Worm (Caenorhabditis elegans) whole organism, L3 larva: ENCODE data around the gene K09E2.1.

Experiments
- R02D3.7 ChIP-seq: fragments of 150-350 bp; optimal IDR thresholded peaks from 2 replicates; lab custom pipeline; 2014; ENCODE audit warnings: missing biosample characterization, missing genetic modification characterization
- ceh-16 ChIP-seq: sonication (generic microtip); optimal IDR thresholded peaks from 2 replicates; lab custom pipeline; 2017; ENCODE audit warnings: missing biosample characterization, missing genetic modification characterization
- ceh-28 ChIP-seq: fragments of 150-350 bp; optimal IDR thresholded peaks from 2 replicates; lab custom pipeline; 2014; ENCODE audit warnings: missing biosample characterization, missing genetic modification reagents, missing genetic modification characterization
- ceh-82 ChIP-seq: fragments of 150-350 bp; optimal IDR thresholded peaks from 2 replicates; lab custom pipeline; 2014; ENCODE audit warnings: missing biosample characterization, missing genetic modification characterization
- daf-12 ChIP-seq: fragments of 150-350 bp; optimal IDR thresholded peaks from 2 replicates; lab custom pipeline; 2014; ENCODE audit warnings: missing biosample characterization, missing genetic modification reagents, missing genetic modification characterization
- egl-27 ChIP-seq: sonication (generic microtip); optimal IDR thresholded peaks from 4 replicates; lab custom pipeline; 2017; ENCODE audit warnings: missing biosample characterization, missing genetic modification reagents, missing genetic modification characterization
- elt-1 ChIP-seq: fragments of 150-350 bp; optimal IDR thresholded peaks from 2 replicates; lab custom pipeline; 2014; ENCODE audit warnings: missing biosample characterization, missing genetic modification characterization
- elt-2 ChIP-seq: sonication (generic microtip); optimal IDR thresholded peaks from 2 replicates; lab custom pipeline; 2016; ENCODE audit warnings: missing genetic modification reagents, mild to moderate bottlenecking, missing genetic modification characterization, missing compliant biosample characterization
- elt-3 ChIP-seq, 3 experiments: fragments of 150-350 bp in 1 of 3; sonication (generic microtip) in 2 of 3; optimal IDR thresholded peaks; 2 replicates in 2 of 3; 4 replicates in 1 of 3; lab custom pipeline; 2014 to 2017; ENCODE audit warnings: missing biosample characterization in 3 of 3, missing genetic modification characterization in 3 of 3
- eor-1 ChIP-seq, 2 experiments: fragments of 150-350 bp; optimal IDR thresholded peaks; 2 replicates each; lab custom pipeline; 2014 to 2018; ENCODE audit warnings: missing biosample characterization in 2 of 2, missing genetic modification characterization in 2 of 2
- fkh-10 ChIP-seq: sonication (generic microtip); optimal IDR thresholded peaks from 2 replicates; lab custom pipeline; 2017; ENCODE audit warnings: missing biosample characterization, missing genetic modification reagents, missing genetic modification characterization
- fkh-2 ChIP-seq: fragments of 150-350 bp; optimal IDR thresholded peaks from 2 replicates; lab custom pipeline; 2014; ENCODE audit warnings: missing biosample characterization, missing genetic modification reagents, missing genetic modification characterization
- fos-1 ChIP-seq: fragments of 150-350 bp; optimal IDR thresholded peaks from 2 replicates; lab custom pipeline; 2014; ENCODE audit warnings: missing biosample characterization, missing genetic modification characterization
- hmg-11 ChIP-seq: sonication (generic microtip); optimal IDR thresholded peaks from 2 replicates; lab custom pipeline; 2016; ENCODE audit warnings: missing genetic modification characterization, missing compliant biosample characterization
- jun-1 ChIP-seq: fragments of 150-350 bp; optimal IDR thresholded peaks from 2 replicates; lab custom pipeline; 2014; ENCODE audit warnings: missing biosample characterization, missing genetic modification reagents, missing genetic modification characterization
- lin-39 ChIP-seq: fragments of 150-350 bp; optimal IDR thresholded peaks from 2 replicates; lab custom pipeline; 2018; ENCODE audit warnings: missing biosample characterization, missing genetic modification reagents, missing genetic modification characterization
- mdl-1 ChIP-seq: fragments of 150-350 bp; optimal IDR thresholded peaks from 2 replicates; lab custom pipeline; 2014; ENCODE audit warnings: missing biosample characterization, missing genetic modification characterization
- mml-1 ChIP-seq: fragments of 150-350 bp; sonication (generic microtip); optimal IDR thresholded peaks from 3 replicates; lab custom pipeline; 2014; ENCODE audit warnings: missing biosample characterization, missing genetic modification characterization
- nfya-1 ChIP-seq: sonication (generic microtip); optimal IDR thresholded peaks from 2 replicates; lab custom pipeline; 2017; ENCODE audit warnings: missing genetic modification characterization, mild to moderate bottlenecking, missing compliant biosample characterization, antibody characterized with exemption, moderate library complexity; ENCODE audit not compliant: insufficient read depth
- nhr-12 ChIP-seq: fragments of 150-350 bp; optimal IDR thresholded peaks from 2 replicates; lab custom pipeline; 2014; ENCODE audit warnings: missing biosample characterization, missing genetic modification characterization
- nhr-23 ChIP-seq: fragments of 150-350 bp; optimal IDR thresholded peaks from 2 replicates; lab custom pipeline; 2014; ENCODE audit warnings: missing biosample characterization, missing genetic modification reagents, missing genetic modification characterization
- nhr-25 ChIP-seq: sonication (generic microtip); optimal IDR thresholded peaks from 2 replicates; lab custom pipeline; 2017; ENCODE audit warnings: missing biosample characterization, missing genetic modification characterization
- nhr-28 ChIP-seq: fragments of 150-350 bp; optimal IDR thresholded peaks from 2 replicates; lab custom pipeline; 2014; ENCODE audit warnings: missing biosample characterization, missing genetic modification characterization
- nhr-43 ChIP-seq: sonication (generic microtip); optimal IDR thresholded peaks from 2 replicates; lab custom pipeline; 2016; ENCODE audit warnings: mild to moderate bottlenecking, missing genetic modification characterization, missing compliant biosample characterization; ENCODE audit not compliant: poor library complexity, severe bottlenecking
- nhr-76 ChIP-seq: fragments of 150-350 bp; sonication (generic microtip); optimal IDR thresholded peaks from 5 replicates; lab custom pipeline; 2014; ENCODE audit warnings: missing biosample characterization, missing genetic modification characterization
- nhr-77 ChIP-seq: fragments of 150-350 bp; optimal IDR thresholded peaks from 2 replicates; lab custom pipeline; 2014; ENCODE audit warnings: missing biosample characterization, missing genetic modification characterization
- pha-4 ChIP-seq: fragments of 150-350 bp; optimal IDR thresholded peaks from 2 replicates; lab custom pipeline; 2014; ENCODE audit warnings: missing biosample characterization, missing genetic modification reagents, missing genetic modification characterization
- pqm-1 ChIP-seq: fragments of 150-350 bp; optimal IDR thresholded peaks from 2 replicates; lab custom pipeline; 2017; ENCODE audit warnings: missing biosample characterization, missing genetic modification characterization, inconsistent platforms
- tbx-2 ChIP-seq: sonication (generic microtip); optimal IDR thresholded peaks from 2 replicates; lab custom pipeline; 2016; ENCODE audit warnings: mild to moderate bottlenecking, missing genetic modification characterization, missing compliant biosample characterization
- unc-62 ChIP-seq: fragments of 150-350 bp; sonication (generic microtip); optimal IDR thresholded peaks from 4 replicates; lab custom pipeline; 2014; ENCODE audit warnings: missing biosample characterization, missing genetic modification reagents, missing genetic modification characterization
- zag-1 ChIP-seq: fragments of 150-350 bp; optimal IDR thresholded peaks from 2 replicates; lab custom pipeline; 2014; ENCODE audit warnings: missing biosample characterization, missing genetic modification characterization
- ztf-4 ChIP-seq: fragments of 150-350 bp; optimal IDR thresholded peaks from 2 replicates; lab custom pipeline; 2014; ENCODE audit warnings: missing biosample characterization, missing genetic modification characterization

Gene K09E2.1

DNA sequence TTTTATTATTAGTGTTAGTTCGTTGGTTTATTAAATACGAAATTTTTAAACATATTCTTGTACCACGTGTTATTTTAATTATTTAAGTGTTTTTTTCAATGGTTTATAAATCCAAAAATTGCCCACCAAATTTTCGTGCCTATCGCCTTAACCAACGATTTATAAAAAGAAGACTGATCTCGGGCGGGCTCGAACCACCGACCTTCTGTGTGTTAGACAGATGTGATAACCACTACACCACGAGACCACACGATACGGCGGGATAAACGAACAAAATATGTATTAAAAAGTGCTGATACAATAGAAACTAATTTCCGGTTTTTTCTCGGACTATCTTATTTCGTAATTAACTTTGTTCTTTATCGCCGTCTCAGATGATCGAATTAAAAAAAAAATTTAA, 31.2 kb upstream of the K09E2.1 start:
- peak; percentile 9 for TF ChIP-seq nhr-43
- TF ChIP-seq ceh-82 (tag; lab: Kevin White, UChicago): no peak
- peak; percentile 9 for TF ChIP-seq nfya-1
- TF ChIP-seq elt-2 (tag; lab: Kevin White, UChicago): peak; percentile 17
- peak; percentile 10 for TF ChIP-seq nhr-23 (tag; lab: Kevin White, UChicago)

DNA sequence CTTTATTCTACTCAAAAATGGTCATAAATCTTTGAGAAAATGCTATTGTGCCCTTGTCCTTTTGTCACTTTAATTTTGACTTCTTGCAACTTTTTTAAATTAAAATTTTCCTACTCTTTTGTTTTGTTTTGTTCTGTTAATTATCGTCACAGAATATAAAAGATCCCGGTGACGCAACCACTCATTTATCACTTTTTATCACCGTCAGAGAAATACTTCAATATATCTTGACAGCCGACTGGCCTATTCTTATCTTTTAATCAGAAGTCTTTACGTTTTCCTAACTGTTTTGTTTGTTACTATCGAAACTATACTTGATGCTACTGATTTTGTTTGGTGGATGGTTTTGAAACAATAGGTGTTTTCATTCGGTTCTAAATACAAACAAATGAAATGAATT, 25.7 kb upstream of the K09E2.1 start:
- TF ChIP-seq lin-39 (no peak), R02D3.7 (tag; lab: Kevin White, UChicago) (no peak), nhr-12 (tag; lab: Kevin White, UChicago) (no peak), nfya-1 (no peak), fos-1 (tag; lab: Kevin White, UChicago) (no peak), elt-3 (tag; optimal IDR thresholded peaks at IDR 0.05; lab: Kevin White, UChicago) (no peak), eor-1 (tag; optimal IDR thresholded peaks at IDR 0.05; lab: Kevin White, UChicago) (no peak), daf-12 (tag; lab: Kevin White, UChicago) (no peak), pqm-1 (tag; lab: Kevin White, UChicago) (no peak), mdl-1 (tag; lab: Kevin White, UChicago) (no peak), nhr-28 (tag; lab: Kevin White, UChicago) (no peak), nhr-25 (tag; lab: Kevin White, UChicago) (no peak), egl-27 (tag; lab: Kevin White, UChicago) (no peak), ztf-4 (tag; lab: Kevin White, UChicago) (no peak), jun-1 (tag; lab: Kevin White, UChicago) (no peak), fkh-2 (tag; lab: Kevin White, UChicago) (no peak), ceh-16 (tag; lab: Kevin White, UChicago) (no peak), hmg-11 (no peak), elt-1 (tag; lab: Kevin White, UChicago) (no peak)
- TF ChIP-seq, all 47 proteins: peak for 0

DNA sequence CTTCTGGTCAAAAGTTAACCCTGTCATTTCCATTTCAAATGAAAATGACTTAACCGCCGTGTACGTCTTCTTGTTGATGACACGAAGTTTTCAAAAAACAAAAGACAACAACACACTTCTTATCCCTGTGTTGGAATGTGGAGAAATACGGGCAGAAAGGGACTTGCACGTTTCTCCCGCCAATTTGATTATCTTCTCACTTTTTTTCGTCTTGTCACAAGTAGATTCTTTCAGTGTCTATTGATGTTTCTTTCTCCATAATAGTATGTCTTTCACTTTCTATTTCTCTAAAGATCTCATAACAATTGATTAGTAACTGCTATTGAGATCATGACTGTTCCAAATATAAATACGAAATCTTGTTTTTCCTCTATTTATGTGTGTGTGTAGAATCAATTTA, 22.2 kb upstream of the K09E2.1 start:
- TF ChIP-seq nhr-28 (tag; lab: Kevin White, UChicago): no peak
- peak; percentile 10 for TF ChIP-seq fkh-10 (GFP tag; lab: Kevin White, UChicago)
- TF ChIP-seq, all 47 proteins: peak for 1

DNA sequence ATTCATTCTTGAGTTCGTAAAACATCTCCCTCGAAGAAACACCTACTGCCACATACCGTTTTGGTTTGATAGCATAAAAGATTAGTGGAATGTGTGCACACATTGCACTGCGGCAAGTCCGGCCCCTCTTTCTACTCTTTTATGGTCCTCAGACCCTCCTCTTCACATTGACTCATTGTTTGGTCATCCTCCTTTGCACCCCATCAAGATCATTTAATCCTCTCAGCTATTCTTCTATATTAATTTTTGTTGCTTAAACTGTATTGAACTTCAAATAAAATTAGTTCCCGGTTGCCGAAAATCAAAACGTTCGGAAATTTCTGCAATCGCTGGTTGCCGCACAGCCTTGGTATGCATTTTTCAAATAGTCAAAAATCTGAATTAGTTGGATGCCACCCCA, 21.4 kb upstream of the K09E2.1 start, which contains the start of gene rig-1:
TSS of gene rig-1 (plus strand) at position 301 of the 400 bp plus-strand sequence.
- TF ChIP-seq nhr-76: no peak
- TF ChIP-seq elt-1 (tag; lab: Kevin White, UChicago): no peak
- TF ChIP-seq ceh-28 (tag; lab: Kevin White, UChicago): no peak
- no peak for TF ChIP-seq nhr-28 (tag; lab: Kevin White, UChicago)
- no peak for TF ChIP-seq zag-1 (tag; lab: Kevin White, UChicago)
- TF ChIP-seq unc-62 (GFP tag; lab: Kevin White, UChicago): no peak
- TF ChIP-seq nhr-23 (tag; lab: Kevin White, UChicago): no peak
- TF ChIP-seq pha-4: no peak
- TF ChIP-seq nhr-77 (tag; lab: Kevin White, UChicago): no peak
- no peak for TF ChIP-seq lin-39
- TF ChIP-seq tbx-2: no peak
- no peak for TF ChIP-seq fos-1 (tag; lab: Kevin White, UChicago)
- TF ChIP-seq nhr-12 (tag; lab: Kevin White, UChicago): no peak
- no peak for TF ChIP-seq daf-12 (tag; lab: Kevin White, UChicago)
- no peak for TF ChIP-seq jun-1 (tag; lab: Kevin White, UChicago)
- no peak for TF ChIP-seq ztf-4 (tag; lab: Kevin White, UChicago)
- TF ChIP-seq mdl-1 (tag; lab: Kevin White, UChicago): no peak
- TF ChIP-seq mml-1 (tag; lab: Kevin White, UChicago): no peak
- TF ChIP-seq elt-2 (tag; lab: Kevin White, UChicago): no peak

DNA sequence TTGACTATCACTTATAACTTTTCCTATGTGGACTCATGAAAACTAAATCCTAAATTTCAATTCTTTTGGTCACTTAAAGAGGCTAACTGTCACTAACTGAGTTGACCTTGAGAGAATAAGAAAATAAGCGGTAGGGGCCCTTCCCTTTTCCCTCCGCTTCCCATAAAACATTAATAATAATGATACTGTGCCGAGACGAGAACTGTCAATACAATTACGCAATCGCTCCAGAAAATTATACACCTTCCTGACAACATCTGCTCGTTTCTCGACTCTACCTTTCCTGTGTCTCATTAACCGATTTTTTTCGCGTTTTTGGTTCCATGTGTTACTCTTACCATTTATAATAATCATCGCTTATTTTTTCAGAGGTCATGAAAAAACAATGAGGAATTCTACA, 20.8 kb upstream of the K09E2.1 start:
- no peak for TF ChIP-seq egl-27 (tag; lab: Kevin White, UChicago)
- TF ChIP-seq nhr-77 (tag; lab: Kevin White, UChicago): no peak
- TF ChIP-seq pha-4: no peak
- TF ChIP-seq, all 47 proteins: peak for 0
